Fruit fly (Drosophila melanogaster): ENCODE results near the gene Pdp.
A peak's percentile ranks its signal among the peaks of the same experiment; 100 is the strongest.
"Not testable (repeated sequence)": the region's sequence is repeated elsewhere in the genome, so short reads cannot be mapped to it uniquely, and the experiment has no call there.

Pdp gene

DNA sequence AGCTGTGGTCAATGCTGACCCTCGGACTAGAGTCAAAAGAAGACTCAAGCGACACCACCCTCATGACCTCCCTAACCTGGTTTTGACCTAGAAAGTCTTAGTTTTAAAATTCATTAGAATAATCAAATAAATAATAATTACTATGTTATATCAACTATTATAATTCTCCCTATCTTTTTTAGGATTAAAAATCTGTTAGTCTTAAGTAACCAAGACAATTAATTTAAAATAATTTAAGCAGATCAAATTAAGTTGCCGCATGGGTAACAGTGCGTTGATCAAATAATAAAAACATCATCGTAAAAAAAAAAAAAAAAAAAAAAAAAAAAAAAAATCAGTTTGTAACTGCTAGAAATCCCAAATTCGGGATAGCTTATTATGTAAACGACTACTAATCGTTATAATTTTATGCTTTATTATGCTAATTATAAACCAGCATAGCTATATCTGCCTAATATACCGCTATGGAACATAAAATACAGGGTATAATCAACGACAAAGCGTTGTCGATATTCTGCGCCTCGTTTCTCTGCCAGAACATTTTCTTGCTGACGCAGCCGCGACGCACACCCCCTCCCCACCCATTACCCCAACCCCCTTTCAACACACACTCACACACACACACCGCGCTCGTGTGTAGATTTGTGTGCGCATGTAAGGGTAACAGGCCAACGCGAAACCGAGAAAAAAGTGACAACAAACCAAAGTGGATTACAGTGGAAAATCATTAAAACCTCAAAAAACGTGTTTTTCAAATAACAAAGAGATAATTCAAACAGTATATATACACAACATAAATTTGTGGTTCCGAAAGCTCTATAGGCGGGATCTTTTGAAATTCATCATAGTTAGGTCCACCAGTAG, 31.2 kb downstream of the Pdp start (continued):
- TF ChIP-seq CG31224 (GFP tag; IDR thresholded peaks at IDR 0.05): peak; percentile 61
- peak; percentile 85 for TF ChIP-seq CG18599 (GFP tag; optimal IDR thresholded peaks at IDR 0.05)
- TF ChIP-seq CG1233 (GFP tag; optimal IDR thresholded peaks at IDR 0.05): peak; percentile 22
- TF ChIP-seq gsb (GFP tag; IDR thresholded peaks at IDR 0.05): peak; percentile 56
- peak; percentile 62 for TF ChIP-seq scrt (GFP tag; optimal IDR thresholded peaks at IDR 0.05)
- TF ChIP-seq Gug (GFP tag; IDR thresholded peaks at IDR 0.05): peak; percentile 51
- peak; percentile 45; the same call in 1 of the 2 replicates for TF ChIP-seq seq (GFP tag; IDR thresholded peaks at IDR 0.05)
- TF ChIP-seq tin (GFP tag; optimal IDR thresholded peaks at IDR 0.05): peak; percentile 13
- TF ChIP-seq CG7987 (GFP tag; optimal IDR thresholded peaks at IDR 0.05): peak; percentile 80
- peak; percentile 3 for TF ChIP-seq CG1602 (GFP tag; optimal IDR thresholded peaks at IDR 0.05)
- TF ChIP-seq slbo (GFP tag; IDR thresholded peaks at IDR 0.05): peak; percentile 84
- TF ChIP-seq fd3F (GFP tag; optimal IDR thresholded peaks at IDR 0.05): peak; percentile 59
- TF ChIP-seq HLHmδ (GFP tag; optimal IDR thresholded peaks at IDR 0.05): peak; percentile 7
- TF ChIP-seq CG6272 (GFP tag; IDR thresholded peaks at IDR 0.05): peak; percentile 24; the same call in 1 of the 2 replicates
- TF ChIP-seq dmrt99B (tag; optimal IDR thresholded peaks at IDR 0.05): peak; percentile 91
- TF ChIP-seq CG7786 (GFP tag; optimal IDR thresholded peaks at IDR 0.05): peak; percentile 63
- TF ChIP-seq B-H2 (GFP tag; optimal IDR thresholded peaks at IDR 0.05): peak; percentile 74
- peak; percentile 6 for TF ChIP-seq twi (tag; optimal IDR thresholded peaks at IDR 0.05)
- TF ChIP-seq D (optimal IDR thresholded peaks at IDR 0.05): not testable (repeated sequence)
- peak; percentile 3 for TF ChIP-seq D (GFP tag; optimal IDR thresholded peaks at IDR 0.05)
- peak; percentile 44 for TF ChIP-seq al (GFP tag; IDR thresholded peaks at IDR 0.05)
- peak; percentile 51; the same call in 2 of the 3 replicates for TF ChIP-seq tgo (GFP tag; IDR thresholded peaks at IDR 0.05)
- peak; percentile 66 for TF ChIP-seq ash1 (GFP tag; optimal IDR thresholded peaks at IDR 0.05)
- TF ChIP-seq Camta (GFP tag; optimal IDR thresholded peaks at IDR 0.05): peak; percentile 94
- TF ChIP-seq CG13287 (GFP tag; IDR thresholded peaks at IDR 0.05; ENCODE audit: partially characterized antibody): peak; percentile 16; the same call in 1 of the 2 replicates
- TF ChIP-seq ase (GFP tag; IDR thresholded peaks at IDR 0.05): peak; percentile 62
- TF ChIP-seq NK7.1 (GFP tag; optimal IDR thresholded peaks at IDR 0.05): peak; percentile 82
- peak; percentile 63 for TF ChIP-seq abd-A (tag; optimal IDR thresholded peaks at IDR 0.05)
- peak; percentile 47 for TF ChIP-seq gem (tag; optimal IDR thresholded peaks at IDR 0.05)
- TF ChIP-seq CG2202 (tag; optimal IDR thresholded peaks at IDR 0.05): peak; percentile 72
- peak; percentile 21 for TF ChIP-seq Oli (tag; optimal IDR thresholded peaks at IDR 0.05)
- peak; percentile 93 for TF ChIP-seq CG10543 (GFP tag; optimal IDR thresholded peaks at IDR 0.05)
- peak; percentile 15 for TF ChIP-seq CG2712 (tag; optimal IDR thresholded peaks at IDR 0.05)
- TF ChIP-seq shn (GFP tag; optimal IDR thresholded peaks at IDR 0.05): peak; percentile 55
- TF ChIP-seq NFAT (GFP tag; IDR thresholded peaks at IDR 0.05): peak; percentile 57
- peak; percentile 41; the same call in 2 of the 3 replicates for TF ChIP-seq CG11695 (GFP tag; IDR thresholded peaks at IDR 0.05)
- peak; percentile 32 for TF ChIP-seq repo (GFP tag; optimal IDR thresholded peaks at IDR 0.05)
- TF ChIP-seq so (GFP tag; IDR thresholded peaks at IDR 0.05): peak; percentile 46; the same call in 1 of the 3 replicates
- peak; percentile 87 for TF ChIP-seq ci (GFP tag; IDR thresholded peaks at IDR 0.05)
- peak; percentile 43 for TF ChIP-seq CG12391 (tag; optimal IDR thresholded peaks at IDR 0.05)
- peak; percentile 47 for TF ChIP-seq dm (GFP tag; optimal IDR thresholded peaks at IDR 0.05)
- TF ChIP-seq CG10209 (GFP tag; optimal IDR thresholded peaks at IDR 0.05): peak; percentile 29
- peak; percentile 41 for TF ChIP-seq CG15514 (GFP tag; optimal IDR thresholded peaks at IDR 0.05)
- TF ChIP-seq CG33213 (GFP tag; optimal IDR thresholded peaks at IDR 0.05): peak; percentile 42
- peak; percentile 53 for TF ChIP-seq CG14667 (GFP tag; IDR thresholded peaks at IDR 0.05)
- peak; percentile 86 for TF ChIP-seq CG13894 (tag; optimal IDR thresholded peaks at IDR 0.05)
- peak; percentile 88 for TF ChIP-seq HmgZ (tag; optimal IDR thresholded peaks at IDR 0.05)
- peak; percentile 84 for TF ChIP-seq trh (GFP tag; optimal IDR thresholded peaks at IDR 0.05)
- TF ChIP-seq en (GFP tag; optimal IDR thresholded peaks at IDR 0.05): peak; percentile 87
